Worm (Caenorhabditis elegans) whole organism, L1 larva: ENCODE measurements around the gene mrpl-12.
A peak's percentile ranks its signal among the peaks of the same experiment; 100 is the strongest.

Experiments used
- C16A3.4 ChIP-seq: fragments of 150-350 bp; optimal IDR thresholded peaks from 2 replicates; lab custom pipeline; 2014; ENCODE audit warnings: missing biosample characterization, missing genetic modification characterization
- C34B4.2 ChIP-seq: sonication (generic microtip); optimal IDR thresholded peaks from 2 replicates; lab custom pipeline; 2017; ENCODE audit warnings: mild to moderate bottlenecking, missing genetic modification characterization, missing compliant biosample characterization
- aha-1 ChIP-seq: fragments of 150-350 bp; optimal IDR thresholded peaks from 2 replicates; lab custom pipeline; 2014; ENCODE audit warnings: missing biosample characterization, missing genetic modification characterization
- alr-1 ChIP-seq: fragments of 200-800 bp; sonication (Bioruptor generic); optimal IDR thresholded peaks from 2 replicates; lab custom pipeline; 2018; ENCODE audit warnings: borderline replicate concordance, mild to moderate bottlenecking, missing genetic modification characterization, missing compliant biosample characterization
- aly-2 ChIP-seq: fragments of 150-350 bp; optimal IDR thresholded peaks from 2 replicates; lab custom pipeline; 2014; ENCODE audit warnings: missing biosample characterization, missing genetic modification characterization
- ceh-63 ChIP-seq: fragments of 200-800 bp; sonication (Bioruptor generic); optimal IDR thresholded peaks from 2 replicates; lab custom pipeline; 2018; ENCODE audit warnings: mild to moderate bottlenecking, missing genetic modification characterization, missing compliant biosample characterization
- ceh-82 ChIP-seq, 3 experiments: fragments of 150-350 bp in 1 of 3; sonication (generic microtip) in 2 of 3; optimal IDR thresholded peaks; 2 replicates each; lab custom pipeline; 2014 to 2017; ENCODE audit warnings: missing biosample characterization in 3 of 3, missing genetic modification characterization in 3 of 3
- ceh-90 ChIP-seq: sonication (generic microtip); optimal IDR thresholded peaks from 2 replicates; lab custom pipeline; 2016; ENCODE audit warnings: missing genetic modification characterization, missing compliant biosample characterization
- dsc-1 ChIP-seq: sonication (generic microtip); optimal IDR thresholded peaks from 2 replicates; lab custom pipeline; 2016; ENCODE audit warnings: mild to moderate bottlenecking, missing genetic modification characterization, missing compliant biosample characterization
- efl-1 ChIP-seq, 4 experiments: fragments of 150-350 bp; optimal IDR thresholded peaks in 3 of 4; peaks in 1 of 4; 1 replicate in 1 of 4; 2 replicates in 3 of 4; lab custom pipeline; 2014; ENCODE audit warnings: missing biosample characterization in 2 of 4, missing genetic modification characterization in 2 of 4, missing genetic modification reagents in 2 of 4
- efl-3 ChIP-seq: fragments of 200-800 bp; sonication (Bioruptor generic); optimal IDR thresholded peaks from 2 replicates; lab custom pipeline; 2018; ENCODE audit warnings: mild to moderate bottlenecking, missing genetic modification characterization, missing compliant biosample characterization
- elt-2 ChIP-seq: sonication (generic microtip); optimal IDR thresholded peaks from 2 replicates; lab custom pipeline; 2016; ENCODE audit warnings: missing genetic modification characterization, mild to moderate bottlenecking, inconsistent platforms, missing compliant biosample characterization, missing genetic modification reagents
- elt-3 ChIP-seq, 6 experiments: fragments of 150-350 bp in 1 of 6; sonication (generic microtip); optimal IDR thresholded peaks; 2 replicates each; lab custom pipeline; 2017 to 2018; ENCODE audit warnings: missing biosample characterization in 6 of 6, missing genetic modification characterization in 6 of 6, inconsistent platforms in 1 of 6
- fkh-10 ChIP-seq: sonication (generic microtip); optimal IDR thresholded peaks from 2 replicates; lab custom pipeline; 2017; ENCODE audit warnings: missing biosample characterization, missing genetic modification reagents, missing genetic modification characterization
- fkh-4 ChIP-seq: sonication (generic microtip); optimal IDR thresholded peaks from 2 replicates; lab custom pipeline; 2016; ENCODE audit warnings: missing compliant biosample characterization, missing genetic modification characterization, borderline replicate concordance
- fkh-8 ChIP-seq: sonication (generic microtip); optimal IDR thresholded peaks from 2 replicates; lab custom pipeline; 2016; ENCODE audit warnings: mild to moderate bottlenecking, missing genetic modification characterization, missing compliant biosample characterization
- fos-1 ChIP-seq: fragments of 150-350 bp; optimal IDR thresholded peaks from 2 replicates; lab custom pipeline; 2014; ENCODE audit warnings: missing biosample characterization, missing genetic modification characterization
- hlh-4 ChIP-seq: sonication (generic microtip); optimal IDR thresholded peaks from 2 replicates; lab custom pipeline; 2016; ENCODE audit warnings: mild to moderate bottlenecking, missing genetic modification characterization, missing compliant biosample characterization
- hpl-2 ChIP-seq: fragments of 150-350 bp; optimal IDR thresholded peaks from 2 replicates; lab custom pipeline; 2014; ENCODE audit warnings: missing biosample characterization, missing genetic modification reagents, missing genetic modification characterization
- irx-1 ChIP-seq: sonication (generic microtip); optimal IDR thresholded peaks from 2 replicates; lab custom pipeline; 2016; ENCODE audit warnings: missing genetic modification characterization, missing compliant biosample characterization
- lin-14 ChIP-seq: fragments of 200-800 bp; sonication (Bioruptor generic); optimal IDR thresholded peaks from 2 replicates; lab custom pipeline; 2018; ENCODE audit warnings: mild to moderate bottlenecking, missing genetic modification characterization, moderate library complexity, missing compliant biosample characterization
- lin-15B ChIP-seq: fragments of 150-350 bp; sonication (generic microtip); optimal IDR thresholded peaks from 3 replicates; lab custom pipeline; 2014; ENCODE audit warnings: missing biosample characterization, missing genetic modification characterization
- lin-39 ChIP-seq: fragments of 150-350 bp; optimal IDR thresholded peaks from 2 replicates; lab custom pipeline; 2014; ENCODE audit warnings: missing biosample characterization, missing genetic modification reagents, missing genetic modification characterization
- lsy-2 ChIP-seq, 2 experiments: fragments of 150-350 bp; optimal IDR thresholded peaks; 2 replicates each; lab custom pipeline; 2014; ENCODE audit warnings: missing biosample characterization in 2 of 2, missing genetic modification characterization in 2 of 2
- mab-9 ChIP-seq: fragments of 200-800 bp; sonication (Bioruptor generic); IDR thresholded peaks from 2 replicates; pipeline ENCODE4 v1.3.6; 2022; ENCODE audit warnings: missing genetic modification reagents, missing genetic modification characterization, missing compliant biosample characterization
- mef-2 ChIP-seq: fragments of 150-350 bp; optimal IDR thresholded peaks from 2 replicates; lab custom pipeline; 2014; ENCODE audit warnings: missing biosample characterization, missing genetic modification characterization
- mep-1 ChIP-seq: fragments of 150-350 bp; optimal IDR thresholded peaks from 2 replicates; lab custom pipeline; 2014; ENCODE audit warnings: missing biosample characterization, missing genetic modification characterization
- nhr-12 ChIP-seq: sonication (generic microtip); optimal IDR thresholded peaks from 2 replicates; lab custom pipeline; 2017; ENCODE audit warnings: missing biosample characterization, missing genetic modification characterization
- nhr-20 ChIP-seq: sonication (generic microtip); optimal IDR thresholded peaks from 2 replicates; lab custom pipeline; 2016; ENCODE audit warnings: mild to moderate bottlenecking, missing genetic modification characterization, missing compliant biosample characterization
- nhr-47 ChIP-seq: sonication (generic microtip); optimal IDR thresholded peaks from 2 replicates; lab custom pipeline; 2016; ENCODE audit warnings: mild to moderate bottlenecking, missing genetic modification characterization, moderate library complexity, missing compliant biosample characterization
- nhr-71 ChIP-seq: sonication (generic microtip); optimal IDR thresholded peaks from 2 replicates; lab custom pipeline; 2016; ENCODE audit warnings: mild to moderate bottlenecking, missing genetic modification characterization, moderate library complexity, missing compliant biosample characterization
- nhr-76 ChIP-seq: sonication (generic microtip); optimal IDR thresholded peaks from 2 replicates; lab custom pipeline; 2017; ENCODE audit warnings: missing biosample characterization, missing genetic modification characterization
- nhr-77 ChIP-seq: fragments of 150-350 bp; optimal IDR thresholded peaks from 2 replicates; lab custom pipeline; 2014; ENCODE audit warnings: missing biosample characterization, missing genetic modification characterization
- nhr-90 ChIP-seq: sonication (generic microtip); optimal IDR thresholded peaks from 2 replicates; lab custom pipeline; 2016; ENCODE audit warnings: mild to moderate bottlenecking, missing genetic modification characterization, missing compliant biosample characterization; ENCODE audit not compliant: poor library complexity
- rnt-1 ChIP-seq: sonication (generic microtip); optimal IDR thresholded peaks from 2 replicates; lab custom pipeline; 2016; ENCODE audit warnings: mild to moderate bottlenecking, missing genetic modification characterization, moderate library complexity, missing compliant biosample characterization
- skn-1 ChIP-seq: fragments of 150-350 bp; optimal IDR thresholded peaks from 2 replicates; lab custom pipeline; 2014; ENCODE audit warnings: missing biosample characterization, missing genetic modification characterization
- snpc-4 ChIP-seq: fragments of 150-350 bp; optimal IDR thresholded peaks from 2 replicates; lab custom pipeline; 2014; ENCODE audit warnings: missing biosample characterization, missing genetic modification characterization
- sptf-1 ChIP-seq: fragments of 150-350 bp; optimal IDR thresholded peaks from 2 replicates; lab custom pipeline; 2014; ENCODE audit warnings: missing biosample characterization, missing genetic modification characterization
- sup-37 ChIP-seq: fragments of 200-800 bp; sonication (Bioruptor generic); optimal IDR thresholded peaks from 2 replicates; lab custom pipeline; 2018; ENCODE audit warnings: mild to moderate bottlenecking, missing genetic modification characterization, missing compliant biosample characterization
- swsn-7 ChIP-seq: sonication (generic microtip); optimal IDR thresholded peaks from 2 replicates; lab custom pipeline; 2016; ENCODE audit warnings: missing genetic modification characterization, missing compliant biosample characterization
- tbx-2 ChIP-seq: sonication (generic microtip); optimal IDR thresholded peaks from 2 replicates; lab custom pipeline; 2016; ENCODE audit warnings: missing genetic modification characterization, missing compliant biosample characterization
- unc-62 ChIP-seq: fragments of 150-350 bp; optimal IDR thresholded peaks from 2 replicates; lab custom pipeline; 2014; ENCODE audit warnings: missing biosample characterization, missing genetic modification reagents, missing genetic modification characterization
- unc-86 ChIP-seq: sonication (generic microtip); optimal IDR thresholded peaks from 2 replicates; lab custom pipeline; 2016; ENCODE audit warnings: missing genetic modification characterization, missing compliant biosample characterization
- xbp-1 ChIP-seq: sonication (generic microtip); optimal IDR thresholded peaks from 2 replicates; lab custom pipeline; 2016; ENCODE audit warnings: missing genetic modification characterization, missing compliant biosample characterization
- zag-1 ChIP-seq: fragments of 150-350 bp; optimal IDR thresholded peaks from 2 replicates; lab custom pipeline; 2014; ENCODE audit warnings: missing biosample characterization, missing genetic modification characterization
- zip-4 ChIP-seq: fragments of 200-800 bp; sonication (Bioruptor generic); optimal IDR thresholded peaks from 2 replicates; lab custom pipeline; 2018; ENCODE audit warnings: mild to moderate bottlenecking, missing genetic modification characterization, moderate library complexity, missing compliant biosample characterization
- ztf-11 ChIP-seq, 2 experiments: sonication (generic microtip); optimal IDR thresholded peaks; 2 replicates each; lab custom pipeline; 2016 to 2017; ENCODE audit warnings: missing genetic modification characterization in 2 of 2, missing biosample characterization in 1 of 2, missing compliant biosample characterization in 1 of 2

Gene mrpl-12

ce11 chrIII:10730510-10730909 is 22.9 kb downstream of the mrpl-12 start, which contains the start of gene tat-3:
Gene tat-3, minus strand, starts transcription at chrIII:10730705.
- TF ChIP-seq lin-39 (no peak), fkh-10 (no peak), irx-1 (tag; lab: Kevin White, UChicago) (no peak), elt-3 (tag; optimal IDR thresholded peaks at IDR 0.05; lab: Kevin White, UChicago) (no peak), ceh-82 (tag; optimal IDR thresholded peaks at IDR 0.05; lab: Kevin White, UChicago) (no peak), C34B4.2 (tag; lab: Kevin White, UChicago) (no peak), hlh-4 (tag; lab: Kevin White, UChicago) (no peak), lin-14 (GFP tag; lab: Kevin White, UChicago) (no peak), nhr-12 (no peak), nhr-71 (tag; lab: Kevin White, UChicago) (no peak), efl-3 (GFP tag; lab: Kevin White, UChicago) (no peak), nhr-47 (tag; lab: Kevin White, UChicago) (no peak), C16A3.4 (tag; lab: Kevin White, UChicago) (no peak), fos-1 (tag; lab: Kevin White, UChicago) (no peak), elt-2 (no peak)

ce11 chrIII:10733300-10733699 is 25.7 kb downstream of the mrpl-12 start:
- TF ChIP-seq snpc-4 (tag; lab: Kevin White, UChicago): peak; percentile 1
- TF ChIP-seq unc-86 (tag; lab: Kevin White, UChicago): no peak
- TF ChIP-seq, all 84 proteins: peak for 1

- no peak for TF ChIP-seq ztf-11 (tag; optimal IDR thresholded peaks at IDR 0.05; lab: Kevin White, UChicago)
- no peak for TF ChIP-seq fos-1 (tag; lab: Kevin White, UChicago)
- TF ChIP-seq mep-1 (tag; lab: Kevin White, UChicago): no peak
- TF ChIP-seq zag-1 (tag; lab: Kevin White, UChicago): no peak
- TF ChIP-seq zip-4 (GFP tag; lab: Kevin White, UChicago): no peak
- no peak for TF ChIP-seq hlh-4 (tag; lab: Kevin White, UChicago)
- no peak for TF ChIP-seq nhr-12
- no peak for TF ChIP-seq nhr-76 (tag; lab: Kevin White, UChicago)
- TF ChIP-seq rnt-1: no peak
- TF ChIP-seq lin-15B (tag; lab: Kevin White, UChicago): no peak
- no peak for TF ChIP-seq lsy-2 (tag; optimal IDR thresholded peaks at IDR 0.05; lab: Kevin White, UChicago)
- TF ChIP-seq dsc-1: no peak
- no peak for TF ChIP-seq fkh-4 (tag; lab: Kevin White, UChicago)
- TF ChIP-seq fkh-8 (tag; lab: Kevin White, UChicago): no peak
- TF ChIP-seq nhr-20 (tag; lab: Kevin White, UChicago): no peak
- TF ChIP-seq xbp-1 (tag; lab: Kevin White, UChicago): no peak
- no peak for TF ChIP-seq ceh-63 (GFP tag; lab: Kevin White, UChicago)
- no peak for TF ChIP-seq ceh-90 (tag; lab: Kevin White, UChicago)
- no peak for TF ChIP-seq nhr-71 (tag; lab: Kevin White, UChicago)
- TF ChIP-seq mef-2 (tag; lab: Kevin White, UChicago): no peak
- TF ChIP-seq nhr-77 (tag; lab: Kevin White, UChicago): peak; percentile 28
- TF ChIP-seq unc-62: no peak
- no peak for TF ChIP-seq irx-1 (tag; lab: Kevin White, UChicago)
- no peak for TF ChIP-seq sup-37 (GFP tag; lab: Kevin White, UChicago)
- no peak for TF ChIP-seq efl-1 (optimal IDR thresholded peaks at IDR 0.05; lab: Kevin White, UChicago)
- TF ChIP-seq efl-1 (GFP tag; optimal IDR thresholded peaks at IDR 0.05 in 1 of 2; lab: Kevin White, UChicago): peak in 1 of 2 experiments; percentile 47
- TF ChIP-seq swsn-7 (tag; lab: Kevin White, UChicago): no peak
- TF ChIP-seq hpl-2 (GFP tag; lab: Kevin White, UChicago): no peak
- TF ChIP-seq mab-9 (GFP tag; lab: Robert Waterston, UW): no peak
- TF ChIP-seq alr-1 (tag; lab: Kevin White, UChicago): no peak
- TF ChIP-seq lin-14 (GFP tag; lab: Kevin White, UChicago): peak; percentile 39
- no peak for TF ChIP-seq sptf-1 (tag; lab: Kevin White, UChicago)
- no peak for TF ChIP-seq aly-2 (tag; lab: Kevin White, UChicago)
- TF ChIP-seq aha-1: no peak
- TF ChIP-seq elt-3 (tag; optimal IDR thresholded peaks at IDR 0.05; lab: Kevin White, UChicago): no peak
- no peak for TF ChIP-seq nhr-90 (tag; lab: Kevin White, UChicago)
- TF ChIP-seq tbx-2 (tag; lab: Kevin White, UChicago): peak; percentile 2
- peak; percentile 13 for TF ChIP-seq skn-1 (tag; lab: Kevin White, UChicago)
These were observed 27.1 kb downstream of the mrpl-12 start for ce11 chrIII:10734511-10735233.
